Worm (Caenorhabditis elegans) whole organism, mixed stage, embryonic: ENCODE measurements around the gene zhit-3.

ENCODE experiments used
- M03D4.4 ChIP-seq: sonication (generic microtip); optimal IDR thresholded peaks from 2 replicates; lab custom pipeline; 2017; ENCODE audit warnings: mild to moderate bottlenecking, missing genetic modification characterization, missing compliant biosample characterization
- bed-3 ChIP-seq: fragments of 200-800 bp; sonication (Bioruptor generic); optimal IDR thresholded peaks from 3 replicates; lab custom pipeline; 2018; ENCODE audit warnings: mild to moderate bottlenecking, missing genetic modification characterization, moderate library complexity, missing compliant biosample characterization
- blmp-1 ChIP-seq: fragments of 150-350 bp; optimal IDR thresholded peaks from 2 replicates; lab custom pipeline; 2014; ENCODE audit warnings: missing biosample characterization, missing genetic modification characterization
- ceh-39 ChIP-seq: fragments of 150-350 bp; optimal IDR thresholded peaks from 2 replicates; lab custom pipeline; 2014; ENCODE audit warnings: missing biosample characterization, missing genetic modification characterization
- ceh-43 ChIP-seq: fragments of 200-800 bp; sonication (Bioruptor generic); optimal IDR thresholded peaks from 2 replicates; lab custom pipeline; 2018; ENCODE audit warnings: mild to moderate bottlenecking, missing genetic modification characterization, moderate library complexity, missing compliant biosample characterization
- ceh-83 ChIP-seq: fragments of 200-800 bp; sonication (Bioruptor generic); optimal IDR thresholded peaks from 2 replicates; lab custom pipeline; 2018; ENCODE audit warnings: mild to moderate bottlenecking, missing genetic modification characterization, missing compliant biosample characterization
- ces-1 ChIP-seq: fragments of 150-350 bp; optimal IDR thresholded peaks from 2 replicates; lab custom pipeline; 2014; ENCODE audit warnings: missing biosample characterization, missing genetic modification reagents, missing genetic modification characterization
- cnd-1 ChIP-seq: fragments of 200-800 bp; sonication (Bioruptor generic); optimal IDR thresholded peaks from 2 replicates; lab custom pipeline; 2018; ENCODE audit warnings: mild to moderate bottlenecking, missing genetic modification characterization, missing compliant biosample characterization
- drap-1 ChIP-seq: fragments of 200-800 bp; sonication (Bioruptor generic); optimal IDR thresholded peaks from 3 replicates; lab custom pipeline; 2018; ENCODE audit warnings: mild to moderate bottlenecking, missing genetic modification characterization, missing compliant biosample characterization
- elt-1 ChIP-seq: sonication (generic microtip); optimal IDR thresholded peaks from 2 replicates; lab custom pipeline; 2017; ENCODE audit warnings: missing genetic modification characterization, mild to moderate bottlenecking, missing compliant biosample characterization, antibody characterized with exemption, moderate library complexity, borderline replicate concordance; ENCODE audit not compliant: insufficient read depth
- elt-3 ChIP-seq: fragments of 150-350 bp; optimal IDR thresholded peaks from 2 replicates; lab custom pipeline; 2014; ENCODE audit warnings: missing biosample characterization, missing genetic modification characterization
- flh-1 ChIP-seq: fragments of 200-800 bp; sonication (Bioruptor generic); optimal IDR thresholded peaks from 2 replicates; lab custom pipeline; 2018; ENCODE audit warnings: mild to moderate bottlenecking, missing genetic modification characterization, moderate library complexity, missing compliant biosample characterization
- ham-2 ChIP-seq: fragments of 200-800 bp; sonication (Bioruptor generic); optimal IDR thresholded peaks from 2 replicates; lab custom pipeline; 2018; ENCODE audit warnings: mild to moderate bottlenecking, missing genetic modification characterization, missing compliant biosample characterization
- hlh-1 ChIP-seq: fragments of 150-350 bp; optimal IDR thresholded peaks from 2 replicates; lab custom pipeline; 2014; ENCODE audit warnings: missing biosample characterization, missing genetic modification reagents, missing genetic modification characterization
- lin-13 ChIP-seq: fragments of 150-350 bp; optimal IDR thresholded peaks from 2 replicates; lab custom pipeline; 2014; ENCODE audit warnings: missing biosample characterization, missing genetic modification characterization
- lsy-2 ChIP-seq: fragments of 150-350 bp; optimal IDR thresholded peaks from 2 replicates; lab custom pipeline; 2014; ENCODE audit warnings: missing biosample characterization, missing genetic modification characterization
- mab-5 ChIP-seq: fragments of 150-350 bp; optimal IDR thresholded peaks from 2 replicates; lab custom pipeline; 2014; ENCODE audit warnings: missing biosample characterization, missing genetic modification characterization
- mep-1 ChIP-seq: fragments of 150-350 bp; optimal IDR thresholded peaks from 2 replicates; lab custom pipeline; 2017; ENCODE audit warnings: missing biosample characterization, missing genetic modification reagents, missing genetic modification characterization, inconsistent platforms
- mls-2 ChIP-seq: sonication (generic microtip); optimal IDR thresholded peaks from 2 replicates; lab custom pipeline; 2016; ENCODE audit warnings: mild to moderate bottlenecking, missing genetic modification characterization, moderate library complexity, missing compliant biosample characterization
- nhr-12 ChIP-seq: fragments of 150-350 bp; optimal IDR thresholded peaks from 2 replicates; lab custom pipeline; 2014; ENCODE audit warnings: missing biosample characterization, missing genetic modification characterization
- nhr-2 ChIP-seq: fragments of 150-350 bp; optimal IDR thresholded peaks from 2 replicates; lab custom pipeline; 2014; ENCODE audit warnings: missing biosample characterization, missing genetic modification characterization
- nhr-237 ChIP-seq: fragments of 150-350 bp; optimal IDR thresholded peaks from 2 replicates; lab custom pipeline; 2014; ENCODE audit warnings: missing biosample characterization, missing genetic modification characterization
- nhr-28 ChIP-seq: fragments of 150-350 bp; optimal IDR thresholded peaks from 2 replicates; lab custom pipeline; 2014; ENCODE audit warnings: missing biosample characterization, missing genetic modification characterization
- nhr-76 ChIP-seq: sonication (generic microtip); optimal IDR thresholded peaks from 2 replicates; lab custom pipeline; 2017; ENCODE audit warnings: missing biosample characterization, missing genetic modification characterization
- sem-2 ChIP-seq: fragments of 200-800 bp; sonication (Bioruptor generic); optimal IDR thresholded peaks from 2 replicates; lab custom pipeline; 2018; ENCODE audit warnings: mild to moderate bottlenecking, missing genetic modification characterization, missing compliant biosample characterization
- snpc-4 ChIP-seq: fragments of 150-350 bp; optimal IDR thresholded peaks from 2 replicates; lab custom pipeline; 2014; ENCODE audit warnings: missing biosample characterization, missing genetic modification characterization
- sptf-1 ChIP-seq: sonication (generic microtip); optimal IDR thresholded peaks from 2 replicates; lab custom pipeline; 2017; ENCODE audit warnings: mild to moderate bottlenecking, missing genetic modification characterization, moderate library complexity, missing compliant biosample characterization
- tbx-8 ChIP-seq: fragments of 200-800 bp; sonication (Bioruptor generic); optimal IDR thresholded peaks from 2 replicates; lab custom pipeline; 2018; ENCODE audit warnings: mild to moderate bottlenecking, missing genetic modification characterization, moderate library complexity, missing compliant biosample characterization
- unc-120 ChIP-seq: sonication (generic microtip); optimal IDR thresholded peaks from 2 replicates; lab custom pipeline; 2017; ENCODE audit warnings: missing genetic modification characterization, missing compliant biosample characterization; ENCODE audit not compliant: poor library complexity, severe bottlenecking
- unc-39 ChIP-seq: fragments of 150-350 bp; optimal IDR thresholded peaks from 2 replicates; lab custom pipeline; 2014; ENCODE audit warnings: missing biosample characterization, missing genetic modification characterization
- unc-62 ChIP-seq: fragments of 150-350 bp; optimal IDR thresholded peaks from 2 replicates; lab custom pipeline; 2014; ENCODE audit warnings: missing biosample characterization, missing genetic modification reagents, missing genetic modification characterization
- ztf-11 ChIP-seq: fragments of 150-350 bp; optimal IDR thresholded peaks from 2 replicates; lab custom pipeline; 2014; ENCODE audit warnings: missing biosample characterization, missing genetic modification characterization

The zhit-3 gene

DNA sequence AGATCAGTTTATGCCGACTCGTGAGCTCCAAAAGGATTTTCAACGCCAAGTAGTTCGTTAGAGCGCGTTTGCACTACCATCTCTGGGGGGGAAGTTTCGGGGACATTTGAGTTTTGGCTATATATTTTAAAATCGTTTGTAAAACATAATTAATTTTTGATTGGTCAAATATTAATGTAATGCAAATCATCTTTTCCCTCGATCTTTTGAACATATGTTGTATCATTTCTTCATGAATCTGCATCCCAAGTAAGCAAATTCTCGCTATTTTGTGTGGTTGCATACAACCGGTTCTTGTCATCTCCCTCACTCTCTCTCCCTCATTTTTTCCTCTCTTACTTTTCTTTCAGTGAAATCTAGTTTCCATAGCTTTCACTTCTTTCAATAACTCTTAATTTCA, 33.8 kb downstream of the zhit-3 start:
- peak; percentile 61 for TF ChIP-seq nhr-237 (tag; lab: Kevin White, UChicago)
- no peak for TF ChIP-seq snpc-4 (tag; lab: Kevin White, UChicago)
- TF ChIP-seq ces-1 (GFP tag; lab: Kevin White, UChicago) = peak; percentile 19
- TF ChIP-seq M03D4.4 = no peak
- TF ChIP-seq ceh-39 (tag; lab: Kevin White, UChicago) = peak; percentile 0
- peak; percentile 30 for TF ChIP-seq lsy-2 (tag; lab: Kevin White, UChicago)
- peak; percentile 62 for TF ChIP-seq mep-1 (tag; lab: Kevin White, UChicago)
- peak; percentile 86 for TF ChIP-seq blmp-1 (tag; lab: Kevin White, UChicago)
- TF ChIP-seq ztf-11 (tag; lab: Kevin White, UChicago) = no peak
- TF ChIP-seq elt-3 (tag; lab: Kevin White, UChicago) = no peak
- TF ChIP-seq unc-120 = peak; percentile 67
- TF ChIP-seq nhr-76 (tag; lab: Kevin White, UChicago) = no peak
- TF ChIP-seq unc-39 = no peak
- no peak for TF ChIP-seq ceh-83 (GFP tag; lab: Kevin White, UChicago)
- peak; percentile 40 for TF ChIP-seq lin-13
- TF ChIP-seq sptf-1 (tag; lab: Kevin White, UChicago) = peak; percentile 48
- TF ChIP-seq flh-1 = no peak

DNA sequence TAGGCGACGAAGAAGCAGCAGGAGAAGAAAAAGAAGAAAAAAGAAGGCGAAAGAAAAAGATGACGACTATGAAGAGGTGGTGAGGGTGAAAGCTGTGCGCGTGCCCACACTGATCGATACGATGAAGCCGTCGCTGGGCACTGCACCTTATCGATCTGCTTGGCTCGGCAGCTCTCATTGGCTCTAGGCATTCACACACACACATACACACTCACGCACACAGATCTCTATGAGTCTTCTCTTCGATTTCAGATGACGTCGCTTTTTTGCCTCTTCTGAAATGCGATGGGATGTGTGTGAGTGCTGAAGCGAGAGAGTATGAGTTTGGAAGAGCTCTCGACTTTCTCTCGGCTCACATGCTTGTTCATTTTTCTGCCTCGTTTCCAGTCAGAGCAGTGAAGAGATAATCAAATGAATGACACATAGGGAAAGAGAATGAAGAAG, 37.3 kb downstream of the zhit-3 start:
- TF ChIP-seq ceh-83 (GFP tag; lab: Kevin White, UChicago) (no peak), mls-2 (tag; lab: Kevin White, UChicago) (peak; percentile 69), nhr-237 (tag; lab: Kevin White, UChicago) (no peak), ceh-39 (tag; lab: Kevin White, UChicago) (no peak), snpc-4 (tag; lab: Kevin White, UChicago) (no peak), elt-1 (tag; lab: Kevin White, UChicago) (no peak), ces-1 (GFP tag; lab: Kevin White, UChicago) (peak; percentile 90), nhr-28 (tag; lab: Kevin White, UChicago) (no peak), ham-2 (no peak), unc-62 (GFP tag; lab: Kevin White, UChicago) (peak; percentile 12)

DNA sequence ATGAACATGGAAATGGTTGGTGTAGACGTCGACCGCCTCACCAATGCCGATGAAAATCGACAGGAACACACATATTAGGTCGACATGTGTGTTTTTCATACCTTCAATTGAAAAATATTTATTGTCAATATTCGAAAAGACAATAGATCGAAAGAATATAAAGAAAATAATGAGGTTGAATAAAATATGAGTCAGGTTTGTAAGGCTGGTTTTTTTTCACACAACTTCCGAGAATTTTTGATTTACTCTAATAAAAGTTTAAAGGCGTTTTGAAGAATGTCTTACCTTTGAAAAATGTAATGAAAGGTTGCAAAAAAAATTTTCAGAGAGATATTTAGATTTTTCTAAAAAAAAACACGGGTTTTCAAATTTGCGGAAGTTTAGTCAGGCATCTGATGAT, 38.3 kb downstream of the zhit-3 start, which contains the start of gene egl-3:
egl-3 (minus strand) TSS at position 101 of the 400 bp plus-strand sequence.
- TF ChIP-seq sem-2 = no peak
- TF ChIP-seq M03D4.4 = no peak
- no peak for TF ChIP-seq nhr-76 (tag; lab: Kevin White, UChicago)
- TF ChIP-seq unc-39 = no peak
- no peak for TF ChIP-seq nhr-28 (tag; lab: Kevin White, UChicago)
- no peak for TF ChIP-seq nhr-12 (tag; lab: Kevin White, UChicago)
- no peak for TF ChIP-seq bed-3 (GFP tag; lab: Kevin White, UChicago)
- TF ChIP-seq ceh-43 (GFP tag; lab: Kevin White, UChicago) = no peak
- no peak for TF ChIP-seq elt-1 (tag; lab: Kevin White, UChicago)
- TF ChIP-seq cnd-1 (tag; lab: Kevin White, UChicago) = no peak
- TF ChIP-seq mab-5 = no peak
- no peak for TF ChIP-seq hlh-1 (tag; lab: Kevin White, UChicago)
- no peak for TF ChIP-seq ceh-39 (tag; lab: Kevin White, UChicago)
- TF ChIP-seq ceh-83 (GFP tag; lab: Kevin White, UChicago) = no peak
- no peak for TF ChIP-seq ztf-11 (tag; lab: Kevin White, UChicago)
- no peak for TF ChIP-seq drap-1 (GFP tag; lab: Kevin White, UChicago)
- no peak for TF ChIP-seq mep-1 (tag; lab: Kevin White, UChicago)
- no peak for TF ChIP-seq lin-13
- TF ChIP-seq blmp-1 (tag; lab: Kevin White, UChicago) = no peak
- TF ChIP-seq flh-1 = no peak

DNA sequence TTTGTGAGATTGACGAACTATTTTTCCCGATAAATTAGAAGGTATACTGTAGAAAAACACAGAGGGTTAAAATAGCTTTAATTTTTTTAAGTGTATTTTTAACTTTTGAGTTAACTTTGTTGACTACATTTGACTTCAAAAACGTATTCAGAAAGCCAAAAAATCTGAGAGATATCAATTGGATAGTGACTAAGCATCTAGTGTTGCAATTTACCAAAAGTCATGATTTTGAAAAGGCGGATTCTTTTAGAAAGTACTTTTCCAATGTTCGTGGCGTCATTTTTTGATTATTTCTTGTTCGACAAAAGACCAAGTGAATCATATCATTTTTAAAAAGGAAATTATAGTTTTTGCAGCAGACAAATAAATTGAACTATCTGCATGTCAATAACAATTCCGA, 43.1 kb downstream of the zhit-3 start:
- TF ChIP-seq mls-2 (tag; lab: Kevin White, UChicago) (no peak), unc-39 (no peak), bed-3 (GFP tag; lab: Kevin White, UChicago) (no peak), ces-1 (GFP tag; lab: Kevin White, UChicago) (no peak), drap-1 (GFP tag; lab: Kevin White, UChicago) (no peak), M03D4.4 (no peak), elt-1 (tag; lab: Kevin White, UChicago) (no peak), mep-1 (tag; lab: Kevin White, UChicago) (no peak)
- TF ChIP-seq, all 35 proteins: peak for 0

DNA sequence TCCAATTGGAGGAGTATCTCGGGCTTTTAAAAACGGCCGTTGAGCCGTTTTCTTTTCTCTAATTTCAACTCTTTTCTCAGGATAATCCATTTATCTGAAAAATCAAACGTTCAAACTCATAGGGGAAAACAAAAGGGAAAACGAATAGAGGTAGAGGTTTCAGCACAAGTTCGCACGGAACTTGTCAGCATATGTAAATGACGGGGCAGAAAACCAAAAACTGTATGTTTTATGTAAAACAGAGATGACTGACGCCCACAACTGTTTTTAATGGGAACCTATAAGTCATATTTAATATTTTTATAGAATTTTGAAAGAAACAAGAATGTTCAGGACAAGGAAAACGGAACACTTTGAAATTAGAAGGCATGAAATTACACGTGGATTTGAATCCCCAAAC, 45.6 kb downstream of the zhit-3 start, which contains the start of gene C51E3.6:
C51E3.6 (minus strand) TSS at position 101 of the 400 bp plus-strand sequence.
- TF ChIP-seq tbx-8 = no peak
- TF ChIP-seq sptf-1 (tag; lab: Kevin White, UChicago) = no peak
- no peak for TF ChIP-seq nhr-28 (tag; lab: Kevin White, UChicago)
- TF ChIP-seq ztf-11 (tag; lab: Kevin White, UChicago) = no peak
- TF ChIP-seq ham-2 = no peak
- TF ChIP-seq lsy-2 (tag; lab: Kevin White, UChicago) = no peak
- TF ChIP-seq elt-1 (tag; lab: Kevin White, UChicago) = no peak
- no peak for TF ChIP-seq nhr-2 (tag; lab: Kevin White, UChicago)
- TF ChIP-seq lin-13 = no peak
- TF ChIP-seq nhr-76 (tag; lab: Kevin White, UChicago) = no peak
- TF ChIP-seq bed-3 (GFP tag; lab: Kevin White, UChicago) = no peak
- TF ChIP-seq elt-3 (tag; lab: Kevin White, UChicago) = no peak
